Worm (Caenorhabditis elegans): ENCODE measurements around the gene gpa-8.

ce11 chrV:12649213-12649612 is 8.9 kb upstream of the gpa-8 start, which contains the start of gene gpa-9:
- TF ChIP-seq lin-13 (GFP tag; optimal IDR thresholded peaks at IDR 0.05) (no peak), nhr-12 (tag; optimal IDR thresholded peaks at IDR 0.05) (no peak), snpc-4 (tag; optimal IDR thresholded peaks at IDR 0.05) (no peak), zag-1 (tag; optimal IDR thresholded peaks at IDR 0.05) (no peak), nhr-77 (tag; optimal IDR thresholded peaks at IDR 0.05) (no peak), fos-1 (tag; optimal IDR thresholded peaks at IDR 0.05) (no peak), ceh-16 (tag; optimal IDR thresholded peaks at IDR 0.05) (no peak), lin-39 (tag; optimal IDR thresholded peaks at IDR 0.05) (no peak)
